Fruit fly (Drosophila melanogaster): ENCODE data around the gene CG31743.

DNA sequence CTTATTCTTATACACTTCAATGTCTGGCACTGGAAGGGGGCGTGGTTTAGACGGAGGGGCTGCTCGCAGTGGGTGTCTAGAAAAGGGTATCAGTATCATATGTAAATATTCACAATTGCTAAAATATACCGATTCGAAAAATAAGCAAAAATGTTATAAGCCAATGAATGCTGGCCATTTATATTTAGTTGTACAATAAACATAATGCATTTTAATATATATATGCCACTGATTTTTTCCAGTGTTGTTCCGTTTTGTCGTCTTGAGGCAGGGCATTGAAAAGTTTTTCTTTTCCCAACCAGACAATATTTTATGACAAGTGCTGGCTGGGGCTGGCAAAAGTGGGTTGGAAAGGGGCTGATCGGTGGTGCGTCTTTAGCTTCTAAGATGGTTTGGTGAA is 42.5 kb downstream of the CG31743 start:
- no peak for TF ChIP-seq CG8478 (optimal IDR thresholded peaks at IDR 0.05)
- no peak for TF ChIP-seq Dll (optimal IDR thresholded peaks at IDR 0.05)
- TF ChIP-seq EcR (GFP tag; optimal IDR thresholded peaks at IDR 0.05) = no peak
- TF ChIP-seq pan (optimal IDR thresholded peaks at IDR 0.05) = no peak
- no peak for TF ChIP-seq psq (optimal IDR thresholded peaks at IDR 0.05)

Measured in whole organism.